Worm (Caenorhabditis elegans) whole organism, young adult: ENCODE results near the gene C33D3.4.

Source experiments
- F39B2.1 ChIP-seq: fragments of 200-800 bp; sonication (Bioruptor generic); IDR thresholded peaks from 2 replicates; pipeline ENCODE4 v1.3.6; 2022; ENCODE audit warnings: missing genetic modification reagents, missing genetic modification characterization, missing compliant biosample characterization
- ama-1 ChIP-seq, 3 experiments: fragments of 150-350 bp in 1 of 3; sonication (generic microtip) in 2 of 3; optimal IDR thresholded peaks; 2 replicates each; lab custom pipeline; 2014 to 2018; ENCODE audit warnings: missing biosample characterization in 2 of 3, missing genetic modification characterization in 2 of 3, missing genetic modification reagents in 2 of 3
- atf-7 ChIP-seq: sonication (generic microtip); optimal IDR thresholded peaks from 2 replicates; lab custom pipeline; 2017; ENCODE audit warnings: mild to moderate bottlenecking, missing genetic modification characterization, missing compliant biosample characterization
- bed-2 ChIP-seq: fragments of 200-800 bp; sonication (Bioruptor generic); IDR thresholded peaks from 2 replicates; pipeline ENCODE4 v1.3.6; 2022; ENCODE audit warnings: missing genetic modification reagents, missing genetic modification characterization, missing compliant biosample characterization
- dpl-1 ChIP-seq: fragments of 150-350 bp; optimal IDR thresholded peaks from 2 replicates; lab custom pipeline; 2014; ENCODE audit warnings: missing biosample characterization, missing genetic modification reagents, missing genetic modification characterization
- fkh-3 ChIP-seq: sonication (generic microtip); optimal IDR thresholded peaks from 2 replicates; lab custom pipeline; 2016; ENCODE audit warnings: mild to moderate bottlenecking, missing genetic modification characterization, missing compliant biosample characterization
- rcor-1 ChIP-seq: fragments of 200-800 bp; sonication (Bioruptor generic); IDR thresholded peaks from 2 replicates; pipeline ENCODE4 v1.3.6; 2022; ENCODE audit warnings: missing genetic modification reagents, missing genetic modification characterization, missing compliant biosample characterization
- unc-130 ChIP-seq: sonication (generic microtip); optimal IDR thresholded peaks from 2 replicates; lab custom pipeline; 2016; ENCODE audit warnings: missing genetic modification reagents, missing genetic modification characterization, missing compliant biosample characterization
- unc-62 ChIP-seq: fragments of 150-350 bp; optimal IDR thresholded peaks from 2 replicates; lab custom pipeline; 2014; ENCODE audit warnings: missing biosample characterization, missing genetic modification reagents, missing genetic modification characterization

DNA sequence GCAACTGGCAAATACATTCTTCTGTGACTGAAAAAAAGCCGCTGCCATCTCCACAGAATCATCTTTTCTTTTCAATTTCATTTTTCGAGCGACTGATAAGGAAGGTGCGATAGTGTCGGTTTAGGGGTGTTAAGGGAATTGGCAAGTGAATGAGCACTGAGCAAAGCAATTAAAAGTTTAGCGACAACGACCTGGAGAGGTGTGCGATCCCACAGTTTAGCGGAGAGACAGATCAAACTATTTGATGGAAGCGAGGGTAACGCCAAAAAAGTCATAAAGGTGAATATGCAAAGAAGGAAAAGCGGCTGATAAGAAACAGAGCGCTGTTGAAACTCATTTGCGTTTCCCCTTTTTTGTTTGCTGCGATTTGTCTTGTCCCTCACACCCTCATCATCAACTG is 40.1 kb downstream of the C33D3.4 start, which contains the start of the genes F14F3.5 and slcf-1:
- TF ChIP-seq fkh-3 (tag; lab: Kevin White, UChicago), result no peak
- TF ChIP-seq ama-1 (optimal IDR thresholded peaks at IDR 0.05; lab: Kevin White, UChicago), result no peak
- no peak for TF ChIP-seq ama-1 (GFP tag; optimal IDR thresholded peaks at IDR 0.05; lab: Kevin White, UChicago)
- no peak for TF ChIP-seq bed-2 (GFP tag; lab: Robert Waterston, UW)
- TF ChIP-seq atf-7, result no peak
- TF ChIP-seq dpl-1 (GFP tag; lab: Kevin White, UChicago), result no peak
- no peak for TF ChIP-seq rcor-1 (GFP tag; lab: Robert Waterston, UW)
- no peak for TF ChIP-seq unc-130 (GFP tag; lab: Kevin White, UChicago)
- TF ChIP-seq F39B2.1 (GFP tag; lab: Robert Waterston, UW), result no peak
- TF ChIP-seq unc-62 (GFP tag; lab: Kevin White, UChicago), result no peak
